Worm (Caenorhabditis elegans): ENCODE results near the gene F12E12.6.
"Not testable (repeated sequence)": the region's sequence is repeated elsewhere in the genome, so short reads cannot be mapped to it uniquely, and the experiment has no call there.

F12E12.6 gene

DNA sequence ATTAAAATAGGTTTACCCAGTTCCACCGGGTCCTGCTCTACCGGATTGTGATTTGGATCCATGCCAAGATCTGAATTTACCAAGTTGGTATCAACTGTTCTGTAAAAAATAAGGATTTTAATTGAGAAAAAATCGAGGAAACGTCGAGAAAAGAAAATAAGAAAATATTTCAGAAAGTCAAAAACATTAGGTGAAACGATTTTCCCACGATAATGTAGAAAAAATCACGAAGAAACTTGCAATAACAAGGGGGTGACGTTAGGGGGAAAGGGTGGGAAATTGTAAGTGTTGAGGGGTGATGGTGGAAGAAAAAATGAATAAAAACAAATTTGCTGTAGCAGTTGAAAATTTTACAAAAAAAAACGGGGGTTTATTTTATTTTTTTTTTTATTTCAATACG is 36.4 kb upstream of the F12E12.6 start, which contains the start of gene T24E12.10:
TSS of gene T24E12.10 (minus strand) at position 101 of the 400 bp plus-strand sequence.
- TF ChIP-seq nhr-23 (tag; optimal IDR thresholded peaks at IDR 0.05) (no peak), ztf-1 (GFP tag; conservative IDR thresholded peaks at IDR 0.05) (no peak), R02D3.7 (tag; optimal IDR thresholded peaks at IDR 0.05) (no peak), nhr-25 (tag; optimal IDR thresholded peaks at IDR 0.05) (no peak), ama-1 (optimal IDR thresholded peaks at IDR 0.05) (no peak), ceh-16 (tag; optimal IDR thresholded peaks at IDR 0.05) (no peak), ztf-11 (tag; optimal IDR thresholded peaks at IDR 0.05) (no peak)

DNA sequence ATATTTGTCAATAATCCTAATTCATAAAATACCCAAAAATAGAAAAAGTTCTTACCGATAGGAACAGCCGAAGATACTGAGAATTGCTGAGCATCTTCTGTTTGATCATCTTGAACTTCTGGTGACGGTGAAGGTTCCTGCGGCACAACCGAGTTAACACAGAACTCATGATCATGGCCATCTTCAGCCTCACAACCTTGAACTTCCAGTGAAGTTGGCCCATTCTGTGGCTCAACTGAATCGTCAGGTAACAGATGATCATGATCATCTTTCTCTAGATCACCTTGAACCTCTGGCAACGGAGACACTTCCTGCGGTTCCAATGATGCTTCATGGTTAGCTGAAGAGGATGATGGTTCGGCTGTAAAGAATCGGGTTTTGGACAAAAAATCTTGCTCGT is 34.9 kb upstream of the F12E12.6 start:
- TF ChIP-seq unc-39 (tag; optimal IDR thresholded peaks at IDR 0.05), result no peak
- no peak for TF ChIP-seq crh-2 (tag; optimal IDR thresholded peaks at IDR 0.05)
- TF ChIP-seq lin-39 (tag; optimal IDR thresholded peaks at IDR 0.05), result no peak
- no peak for TF ChIP-seq nhr-11 (tag; optimal IDR thresholded peaks at IDR 0.05)
- TF ChIP-seq lin-13 (GFP tag; optimal IDR thresholded peaks at IDR 0.05), result no peak
- TF ChIP-seq blmp-1 (tag; optimal IDR thresholded peaks at IDR 0.05; ENCODE audit: insufficient read depth), result no peak

DNA sequence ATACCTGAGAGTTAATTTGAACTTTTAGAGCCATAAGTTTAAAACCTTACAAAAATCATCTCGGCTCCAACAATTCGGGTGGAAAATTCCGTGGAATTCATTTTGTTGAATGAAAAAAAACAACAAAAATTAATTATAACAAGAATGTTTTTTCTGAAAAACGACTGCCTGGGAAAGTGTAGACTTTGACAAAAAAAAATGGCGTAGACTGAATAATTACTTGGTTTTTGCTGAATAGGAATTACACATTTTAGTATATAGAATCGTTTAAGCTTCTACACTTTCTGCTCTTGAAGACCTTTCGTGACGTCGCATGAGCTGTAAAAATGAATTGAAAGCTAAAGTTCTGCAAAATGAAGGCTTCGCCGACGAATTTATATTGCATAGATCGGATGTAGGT is 27.7 kb upstream of the F12E12.6 start, which contains the start of gene srx-112:
TSS of gene srx-112 (minus strand) at position 101 of the 400 bp plus-strand sequence.
- TF ChIP-seq nhr-10 (tag; optimal IDR thresholded peaks at IDR 0.05) (no peak), lin-13 (GFP tag; optimal IDR thresholded peaks at IDR 0.05) (no peak), nhr-129 (tag; optimal IDR thresholded peaks at IDR 0.05) (no peak), ceh-16 (tag; optimal IDR thresholded peaks at IDR 0.05) (no peak), egl-27 (tag; optimal IDR thresholded peaks at IDR 0.05) (no peak), nhr-11 (tag; optimal IDR thresholded peaks at IDR 0.05) (no peak), sem-4 (tag; optimal IDR thresholded peaks at IDR 0.05) (no peak), skn-1 (tag; optimal IDR thresholded peaks at IDR 0.05) (no peak), elt-1 (tag; optimal IDR thresholded peaks at IDR 0.05) (no peak), nhr-21 (tag; optimal IDR thresholded peaks at IDR 0.05) (no peak), ceh-82 (tag; optimal IDR thresholded peaks at IDR 0.05) (no peak), lin-39 (tag; optimal IDR thresholded peaks at IDR 0.05) (no peak), zag-1 (tag; optimal IDR thresholded peaks at IDR 0.05) (no peak), lsy-2 (tag; optimal IDR thresholded peaks at IDR 0.05) (no peak), dmd-4 (tag; optimal IDR thresholded peaks at IDR 0.05) (no peak)

DNA sequence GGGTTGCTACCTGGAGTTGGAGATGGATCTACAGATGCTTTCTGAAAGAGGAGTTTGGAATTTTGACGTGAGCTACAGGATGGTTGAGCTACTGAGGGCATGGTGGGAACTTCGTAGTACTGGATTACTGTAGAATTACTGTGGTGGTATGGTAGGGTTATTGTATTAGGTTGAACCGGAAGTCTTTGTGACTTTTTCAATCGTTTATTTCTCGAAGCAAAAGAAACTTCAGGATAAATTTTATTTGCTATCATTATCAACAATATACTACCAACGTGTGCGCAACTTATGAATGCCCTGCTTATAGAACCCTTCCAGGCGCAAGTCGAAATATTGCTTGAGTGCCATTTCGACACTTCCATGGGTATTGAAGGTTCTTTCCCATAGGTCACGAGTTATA is 24.9 kb upstream of the F12E12.6 start, which contains the start of gene T24E12.6:
TSS of gene T24E12.6 (minus strand) at position 101 of the 400 bp plus-strand sequence.
- TF ChIP-seq ztf-11, nhr-11, nhr-129 (tag; optimal IDR thresholded peaks at IDR 0.05): not testable (repeated sequence)

DNA sequence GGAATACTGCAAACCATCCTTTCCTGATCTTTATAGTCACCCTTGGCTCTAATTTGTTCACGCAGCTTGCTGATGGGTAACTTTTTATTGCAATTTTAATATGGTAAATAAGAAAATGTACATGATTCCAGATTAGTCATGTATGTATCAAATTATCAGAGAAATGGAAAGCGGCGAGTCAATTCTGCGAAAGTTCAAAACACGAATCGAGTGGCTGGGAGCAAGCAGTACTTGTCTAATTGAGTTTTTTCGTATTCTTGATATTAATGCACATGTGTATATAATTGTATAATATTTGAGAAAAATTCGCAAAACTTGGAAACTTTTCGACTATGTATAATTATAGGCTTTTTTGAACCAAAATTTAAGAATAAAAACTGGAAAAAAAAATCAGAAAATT is 22.3 kb upstream of the F12E12.6 start, which contains the start of gene T24E12.12:
TSS of gene T24E12.12 (plus strand) at position 281 of the 400 bp plus-strand sequence.
- TF ChIP-seq lsy-2 (tag; optimal IDR thresholded peaks at IDR 0.05), result no peak
- TF ChIP-seq unc-55 (GFP tag; optimal IDR thresholded peaks at IDR 0.05), result no peak
- TF ChIP-seq blmp-1 (tag; optimal IDR thresholded peaks at IDR 0.05; ENCODE audit: insufficient read depth), result no peak
- no peak for TF ChIP-seq gmeb-1 (tag; optimal IDR thresholded peaks at IDR 0.05)
- no peak for TF ChIP-seq F13H6.1 (tag; optimal IDR thresholded peaks at IDR 0.05)
- TF ChIP-seq nhr-12 (tag; optimal IDR thresholded peaks at IDR 0.05), result no peak
- no peak for TF ChIP-seq ceh-16 (tag; optimal IDR thresholded peaks at IDR 0.05)
- TF ChIP-seq lin-11 (tag; optimal IDR thresholded peaks at IDR 0.05), result no peak
- no peak for TF ChIP-seq elt-1 (tag; optimal IDR thresholded peaks at IDR 0.05)
- TF ChIP-seq R02D3.7 (tag; optimal IDR thresholded peaks at IDR 0.05), result no peak
- TF ChIP-seq nhr-21 (tag; optimal IDR thresholded peaks at IDR 0.05), result no peak
- no peak for TF ChIP-seq skn-1 (tag; optimal IDR thresholded peaks at IDR 0.05)
- no peak for TF ChIP-seq nhr-6 (tag; optimal IDR thresholded peaks at IDR 0.05)
- no peak for TF ChIP-seq snpc-4 (tag; optimal IDR thresholded peaks at IDR 0.05)
- TF ChIP-seq sma-3 (GFP tag; optimal IDR thresholded peaks at IDR 0.05), result no peak
- no peak for TF ChIP-seq ceh-82 (tag; optimal IDR thresholded peaks at IDR 0.05)
- TF ChIP-seq ztf-4 (tag; optimal IDR thresholded peaks at IDR 0.05), result no peak

DNA sequence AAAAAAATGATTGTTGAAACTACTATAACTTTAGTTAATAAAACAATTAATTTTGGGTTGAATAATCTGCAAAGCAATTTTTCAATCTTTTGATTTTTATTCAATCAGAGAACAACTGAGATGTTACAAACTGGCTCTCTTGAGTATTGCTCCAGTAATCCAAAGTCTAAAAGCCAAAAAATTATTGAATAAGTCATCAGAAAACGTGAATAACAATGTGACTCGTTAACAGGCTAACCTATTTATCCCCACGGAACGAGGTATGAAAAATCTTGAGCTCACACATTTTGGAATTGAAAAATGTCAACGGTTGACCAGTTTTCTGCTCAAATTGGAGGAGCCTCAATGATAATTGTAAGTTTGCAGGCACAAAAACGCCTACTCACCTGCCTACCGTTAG is 20.8 kb upstream of the F12E12.6 start, which contains the start of gene srx-111:
TSS of gene srx-111 (plus strand) at position 301 of the 400 bp plus-strand sequence.
- TF ChIP-seq nhr-10 (tag; optimal IDR thresholded peaks at IDR 0.05) (no peak), ztf-11 (tag; optimal IDR thresholded peaks at IDR 0.05) (no peak), nhr-237 (tag; optimal IDR thresholded peaks at IDR 0.05) (no peak), sem-4 (tag; optimal IDR thresholded peaks at IDR 0.05) (no peak), ztf-1 (GFP tag; conservative IDR thresholded peaks at IDR 0.05) (no peak), nhr-129 (tag; optimal IDR thresholded peaks at IDR 0.05) (no peak), unc-39 (tag; optimal IDR thresholded peaks at IDR 0.05) (no peak), gmeb-1 (tag; optimal IDR thresholded peaks at IDR 0.05) (no peak)

All from whole organism, L2 larva.